Worm (Caenorhabditis elegans) whole organism, L3 larva: ENCODE measurements around the gene vha-18.

Experiments used
- R02D3.7 ChIP-seq: fragments of 150-350 bp; optimal IDR thresholded peaks from 2 replicates; lab custom pipeline; 2014; ENCODE audit warnings: missing biosample characterization, missing genetic modification characterization
- ama-1 ChIP-seq: fragments of 150-350 bp; optimal IDR thresholded peaks from 2 replicates; lab custom pipeline; 2018
- ceh-28 ChIP-seq: fragments of 150-350 bp; optimal IDR thresholded peaks from 2 replicates; lab custom pipeline; 2014; ENCODE audit warnings: missing biosample characterization, missing genetic modification reagents, missing genetic modification characterization
- ceh-9 ChIP-seq: sonication (generic microtip); optimal IDR thresholded peaks from 2 replicates; lab custom pipeline; 2018; ENCODE audit warnings: missing biosample characterization, missing genetic modification characterization
- daf-12 ChIP-seq: fragments of 150-350 bp; optimal IDR thresholded peaks from 2 replicates; lab custom pipeline; 2014; ENCODE audit warnings: missing biosample characterization, missing genetic modification reagents, missing genetic modification characterization
- egl-27 ChIP-seq: sonication (generic microtip); optimal IDR thresholded peaks from 4 replicates; lab custom pipeline; 2017; ENCODE audit warnings: missing biosample characterization, missing genetic modification reagents, missing genetic modification characterization
- egl-5 ChIP-seq: fragments of 150-350 bp; optimal IDR thresholded peaks from 2 replicates; lab custom pipeline; 2017; ENCODE audit warnings: missing biosample characterization, missing genetic modification reagents, missing genetic modification characterization, inconsistent platforms
- elt-1 ChIP-seq: fragments of 150-350 bp; optimal IDR thresholded peaks from 2 replicates; lab custom pipeline; 2014; ENCODE audit warnings: missing biosample characterization, missing genetic modification characterization
- elt-2 ChIP-seq: sonication (generic microtip); optimal IDR thresholded peaks from 2 replicates; lab custom pipeline; 2016; ENCODE audit warnings: missing genetic modification reagents, mild to moderate bottlenecking, missing genetic modification characterization, missing compliant biosample characterization
- elt-3 ChIP-seq, 3 experiments: fragments of 150-350 bp in 1 of 3; sonication (generic microtip) in 2 of 3; optimal IDR thresholded peaks; 2 replicates in 2 of 3; 4 replicates in 1 of 3; lab custom pipeline; 2014 to 2017; ENCODE audit warnings: missing biosample characterization in 3 of 3, missing genetic modification characterization in 3 of 3
- eor-1 ChIP-seq, 2 experiments: fragments of 150-350 bp; optimal IDR thresholded peaks; 2 replicates each; lab custom pipeline; 2014 to 2018; ENCODE audit warnings: missing biosample characterization in 2 of 2, missing genetic modification characterization in 2 of 2
- fkh-2 ChIP-seq: fragments of 150-350 bp; optimal IDR thresholded peaks from 2 replicates; lab custom pipeline; 2014; ENCODE audit warnings: missing biosample characterization, missing genetic modification reagents, missing genetic modification characterization
- hmg-11 ChIP-seq: sonication (generic microtip); optimal IDR thresholded peaks from 2 replicates; lab custom pipeline; 2016; ENCODE audit warnings: missing genetic modification characterization, missing compliant biosample characterization
- jun-1 ChIP-seq: fragments of 150-350 bp; optimal IDR thresholded peaks from 2 replicates; lab custom pipeline; 2014; ENCODE audit warnings: missing biosample characterization, missing genetic modification reagents, missing genetic modification characterization
- lin-15B ChIP-seq: fragments of 150-350 bp; optimal IDR thresholded peaks from 2 replicates; lab custom pipeline; 2014; ENCODE audit warnings: missing biosample characterization, missing genetic modification characterization
- lin-39 ChIP-seq: fragments of 150-350 bp; optimal IDR thresholded peaks from 2 replicates; lab custom pipeline; 2018; ENCODE audit warnings: missing biosample characterization, missing genetic modification reagents, missing genetic modification characterization
- mdl-1 ChIP-seq: fragments of 150-350 bp; optimal IDR thresholded peaks from 2 replicates; lab custom pipeline; 2014; ENCODE audit warnings: missing biosample characterization, missing genetic modification characterization
- nfya-1 ChIP-seq: sonication (generic microtip); optimal IDR thresholded peaks from 2 replicates; lab custom pipeline; 2017; ENCODE audit warnings: missing genetic modification characterization, mild to moderate bottlenecking, missing compliant biosample characterization, antibody characterized with exemption, moderate library complexity; ENCODE audit not compliant: insufficient read depth
- nhr-11 ChIP-seq: fragments of 150-350 bp; optimal IDR thresholded peaks from 2 replicates; lab custom pipeline; 2014; ENCODE audit warnings: missing biosample characterization, missing genetic modification characterization
- nhr-23 ChIP-seq: fragments of 150-350 bp; optimal IDR thresholded peaks from 2 replicates; lab custom pipeline; 2014; ENCODE audit warnings: missing biosample characterization, missing genetic modification reagents, missing genetic modification characterization
- nhr-237 ChIP-seq: fragments of 150-350 bp; optimal IDR thresholded peaks from 2 replicates; lab custom pipeline; 2014; ENCODE audit warnings: missing biosample characterization, missing genetic modification characterization
- nhr-25 ChIP-seq: sonication (generic microtip); optimal IDR thresholded peaks from 2 replicates; lab custom pipeline; 2017; ENCODE audit warnings: missing biosample characterization, missing genetic modification characterization
- nhr-28 ChIP-seq: fragments of 150-350 bp; optimal IDR thresholded peaks from 2 replicates; lab custom pipeline; 2014; ENCODE audit warnings: missing biosample characterization, missing genetic modification characterization
- nhr-43 ChIP-seq: sonication (generic microtip); optimal IDR thresholded peaks from 2 replicates; lab custom pipeline; 2016; ENCODE audit warnings: mild to moderate bottlenecking, missing genetic modification characterization, missing compliant biosample characterization; ENCODE audit not compliant: poor library complexity, severe bottlenecking
- nhr-67 ChIP-seq: fragments of 150-350 bp; optimal IDR thresholded peaks from 2 replicates; lab custom pipeline; 2014; ENCODE audit warnings: missing biosample characterization, missing genetic modification characterization
- nhr-76 ChIP-seq: fragments of 150-350 bp; sonication (generic microtip); optimal IDR thresholded peaks from 5 replicates; lab custom pipeline; 2014; ENCODE audit warnings: missing biosample characterization, missing genetic modification characterization
- nhr-77 ChIP-seq: fragments of 150-350 bp; optimal IDR thresholded peaks from 2 replicates; lab custom pipeline; 2014; ENCODE audit warnings: missing biosample characterization, missing genetic modification characterization
- pha-4 ChIP-seq: fragments of 150-350 bp; optimal IDR thresholded peaks from 2 replicates; lab custom pipeline; 2014; ENCODE audit warnings: missing biosample characterization, missing genetic modification reagents, missing genetic modification characterization
- pqm-1 ChIP-seq: fragments of 150-350 bp; optimal IDR thresholded peaks from 2 replicates; lab custom pipeline; 2017; ENCODE audit warnings: missing biosample characterization, missing genetic modification characterization, inconsistent platforms
- sea-2 ChIP-seq: fragments of 150-350 bp; sonication (generic microtip); optimal IDR thresholded peaks from 4 replicates; lab custom pipeline; 2014; ENCODE audit warnings: missing biosample characterization, missing genetic modification reagents, missing genetic modification characterization
- skn-1 ChIP-seq: fragments of 150-350 bp; optimal IDR thresholded peaks from 2 replicates; lab custom pipeline; 2014; ENCODE audit warnings: missing biosample characterization, missing genetic modification characterization
- snpc-4 ChIP-seq: fragments of 150-350 bp; optimal IDR thresholded peaks from 2 replicates; lab custom pipeline; 2014; ENCODE audit warnings: missing biosample characterization, missing genetic modification characterization
- tbx-2 ChIP-seq: sonication (generic microtip); optimal IDR thresholded peaks from 2 replicates; lab custom pipeline; 2016; ENCODE audit warnings: mild to moderate bottlenecking, missing genetic modification characterization, missing compliant biosample characterization
- unc-39 ChIP-seq: sonication (generic microtip); optimal IDR thresholded peaks from 4 replicates; lab custom pipeline; 2017; ENCODE audit warnings: missing biosample characterization, missing genetic modification characterization
- unc-62 ChIP-seq: fragments of 150-350 bp; sonication (generic microtip); optimal IDR thresholded peaks from 4 replicates; lab custom pipeline; 2014; ENCODE audit warnings: missing biosample characterization, missing genetic modification reagents, missing genetic modification characterization
- ztf-11 ChIP-seq: fragments of 150-350 bp; optimal IDR thresholded peaks from 2 replicates; lab custom pipeline; 2014; ENCODE audit warnings: missing biosample characterization, missing genetic modification characterization

vha-18 gene

ce11 chrV:8450690-8451089 lies 37.4 kb upstream of the vha-18 start:
- TF ChIP-seq fkh-2 (no peak), nhr-237 (tag; lab: Kevin White, UChicago) (no peak), hmg-11 (tag; lab: Kevin White, UChicago) (no peak), jun-1 (tag; lab: Kevin White, UChicago) (no peak), skn-1 (tag; lab: Kevin White, UChicago) (no peak), daf-12 (tag; lab: Kevin White, UChicago) (no peak), egl-5 (tag; lab: Kevin White, UChicago) (no peak), ceh-9 (no peak), nhr-76 (tag; lab: Kevin White, UChicago) (no peak), unc-62 (GFP tag; lab: Kevin White, UChicago) (no peak), elt-2 (tag; lab: Kevin White, UChicago) (no peak), pqm-1 (tag; lab: Kevin White, UChicago) (no peak), ama-1 (lab: Kevin White, UChicago) (no peak), nhr-11 (tag; lab: Kevin White, UChicago) (no peak), sea-2 (GFP tag; lab: Kevin White, UChicago) (no peak), eor-1 (tag; optimal IDR thresholded peaks at IDR 0.05; lab: Kevin White, UChicago) (no peak)

DNA sequence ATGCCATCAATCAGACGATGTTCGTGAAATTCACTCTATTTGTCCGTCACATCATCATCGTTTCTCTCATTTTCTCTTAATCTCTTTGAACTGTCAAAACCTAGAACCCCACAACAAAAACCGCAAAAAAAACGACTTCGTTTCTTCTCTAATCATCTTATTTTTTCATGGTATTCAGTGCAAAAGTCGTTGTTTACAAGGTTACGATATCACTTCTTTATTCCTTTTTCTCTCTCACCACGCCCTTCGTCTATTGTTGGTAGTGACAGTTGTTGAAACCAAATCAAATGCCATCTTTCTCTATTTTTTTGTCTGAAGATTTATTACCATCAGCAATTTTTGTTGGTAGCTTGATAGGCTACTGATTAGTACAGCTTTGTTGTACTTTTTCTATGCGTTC lies 36.0 kb upstream of the vha-18 start:
- TF ChIP-seq ztf-11 (tag; lab: Kevin White, UChicago) = no peak
- peak; percentile 7 for TF ChIP-seq nhr-23 (tag; lab: Kevin White, UChicago)
- TF ChIP-seq lin-39 (tag; lab: Kevin White, UChicago) = no peak
- TF ChIP-seq nhr-77 (tag; lab: Kevin White, UChicago) = no peak
- no peak for TF ChIP-seq egl-5 (tag; lab: Kevin White, UChicago)
- TF ChIP-seq nhr-11 (tag; lab: Kevin White, UChicago) = no peak
- no peak for TF ChIP-seq tbx-2 (tag; lab: Kevin White, UChicago)
- TF ChIP-seq nhr-25 (tag; lab: Kevin White, UChicago) = peak; percentile 48
- no peak for TF ChIP-seq nhr-76 (tag; lab: Kevin White, UChicago)
- TF ChIP-seq R02D3.7 (tag; lab: Kevin White, UChicago) = no peak
- no peak for TF ChIP-seq unc-62 (GFP tag; lab: Kevin White, UChicago)

- TF ChIP-seq nhr-11 (tag; lab: Kevin White, UChicago) (no peak), jun-1 (tag; lab: Kevin White, UChicago) (no peak), egl-5 (tag; lab: Kevin White, UChicago) (no peak), nhr-25 (tag; lab: Kevin White, UChicago) (no peak), nhr-237 (tag; lab: Kevin White, UChicago) (no peak), elt-1 (tag; lab: Kevin White, UChicago) (no peak), lin-15B (tag; lab: Kevin White, UChicago) (no peak), unc-39 (no peak), tbx-2 (tag; lab: Kevin White, UChicago) (no peak), nhr-76 (tag; lab: Kevin White, UChicago) (no peak), nhr-67 (tag; lab: Kevin White, UChicago) (no peak), egl-27 (no peak), elt-3 (tag; optimal IDR thresholded peaks at IDR 0.05; lab: Kevin White, UChicago) (no peak)
Observed at ce11 chrV:8447928-8448327, 34.6 kb upstream of the vha-18 start, which contains the start of gene T23B12.5. Gene T23B12.5, minus strand, starts transcription at chrV:8448028.

DNA sequence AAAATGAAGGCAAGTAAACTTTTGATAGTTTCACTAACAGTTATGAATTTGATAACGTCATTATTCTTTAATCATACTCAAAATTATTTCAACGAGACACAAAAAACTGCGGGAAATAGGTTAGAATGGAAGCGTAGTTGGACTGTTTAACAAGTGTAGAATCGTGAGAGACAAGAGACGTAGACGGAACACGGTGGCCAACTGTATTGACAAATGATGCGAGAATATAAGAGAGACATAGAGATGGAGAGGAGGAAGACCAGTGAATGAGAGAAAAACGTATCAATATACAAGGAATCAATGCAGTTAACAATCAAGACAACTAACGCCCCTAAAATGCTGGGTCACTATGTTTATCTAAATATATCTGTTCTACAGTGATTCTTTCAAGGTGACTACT lies 32.4 kb upstream of the vha-18 start:
- TF ChIP-seq ceh-28 (tag; lab: Kevin White, UChicago) (peak; percentile 70), mdl-1 (tag; lab: Kevin White, UChicago) (no peak), pha-4 (peak; percentile 97), nhr-28 (tag; lab: Kevin White, UChicago) (no peak), fkh-2 (no peak), nhr-76 (tag; lab: Kevin White, UChicago) (no peak), nhr-25 (tag; lab: Kevin White, UChicago) (peak; percentile 52), elt-2 (tag; lab: Kevin White, UChicago) (peak; percentile 62), snpc-4 (tag; lab: Kevin White, UChicago) (peak; percentile 24), ama-1 (lab: Kevin White, UChicago) (no peak), nfya-1 (tag; lab: Kevin White, UChicago) (peak; percentile 18), nhr-23 (tag; lab: Kevin White, UChicago) (peak; percentile 71), egl-27 (peak; percentile 62), sea-2 (GFP tag; lab: Kevin White, UChicago) (no peak), nhr-43 (tag; lab: Kevin White, UChicago) (peak; percentile 19), pqm-1 (tag; lab: Kevin White, UChicago) (peak; percentile 60), tbx-2 (tag; lab: Kevin White, UChicago) (no peak)
